Worm (Caenorhabditis elegans) whole organism, L1 larva: ENCODE measurements around the gene clic-1.

ENCODE experiments used
- C34B4.2 ChIP-seq: sonication (generic microtip); optimal IDR thresholded peaks from 2 replicates; lab custom pipeline; 2017; ENCODE audit warnings: mild to moderate bottlenecking, missing genetic modification characterization, missing compliant biosample characterization
- aha-1 ChIP-seq: fragments of 150-350 bp; optimal IDR thresholded peaks from 2 replicates; lab custom pipeline; 2014; ENCODE audit warnings: missing biosample characterization, missing genetic modification characterization
- aly-2 ChIP-seq: fragments of 150-350 bp; optimal IDR thresholded peaks from 2 replicates; lab custom pipeline; 2014; ENCODE audit warnings: missing biosample characterization, missing genetic modification characterization
- blmp-1 ChIP-seq: fragments of 150-350 bp; optimal IDR thresholded peaks from 2 replicates; lab custom pipeline; 2014; ENCODE audit warnings: missing biosample characterization, missing genetic modification characterization
- ceh-63 ChIP-seq: fragments of 200-800 bp; sonication (Bioruptor generic); optimal IDR thresholded peaks from 2 replicates; lab custom pipeline; 2018; ENCODE audit warnings: mild to moderate bottlenecking, missing genetic modification characterization, missing compliant biosample characterization
- ceh-8 ChIP-seq: fragments of 200-800 bp; sonication (Bioruptor generic); optimal IDR thresholded peaks from 2 replicates; lab custom pipeline; 2018; ENCODE audit warnings: mild to moderate bottlenecking, missing genetic modification characterization, moderate library complexity, missing compliant biosample characterization
- ceh-90 ChIP-seq: sonication (generic microtip); optimal IDR thresholded peaks from 2 replicates; lab custom pipeline; 2016; ENCODE audit warnings: missing genetic modification characterization, missing compliant biosample characterization
- dsc-1 ChIP-seq: sonication (generic microtip); optimal IDR thresholded peaks from 2 replicates; lab custom pipeline; 2016; ENCODE audit warnings: mild to moderate bottlenecking, missing genetic modification characterization, missing compliant biosample characterization
- efl-1 ChIP-seq, 4 experiments: fragments of 150-350 bp; optimal IDR thresholded peaks in 3 of 4; peaks in 1 of 4; 1 replicate in 1 of 4; 2 replicates in 3 of 4; lab custom pipeline; 2014; ENCODE audit warnings: missing biosample characterization in 2 of 4, missing genetic modification characterization in 2 of 4, missing genetic modification reagents in 2 of 4
- egl-13 ChIP-seq: sonication (generic microtip); optimal IDR thresholded peaks from 2 replicates; lab custom pipeline; 2016; ENCODE audit warnings: missing genotype, missing genetic modification reagents, missing genetic modification characterization, missing compliant biosample characterization
- elt-3 ChIP-seq, 6 experiments: fragments of 150-350 bp in 1 of 6; sonication (generic microtip); optimal IDR thresholded peaks; 2 replicates each; lab custom pipeline; 2017 to 2018; ENCODE audit warnings: missing biosample characterization in 6 of 6, missing genetic modification characterization in 6 of 6, inconsistent platforms in 1 of 6
- fkh-10 ChIP-seq: sonication (generic microtip); optimal IDR thresholded peaks from 2 replicates; lab custom pipeline; 2017; ENCODE audit warnings: missing biosample characterization, missing genetic modification reagents, missing genetic modification characterization
- fkh-4 ChIP-seq: sonication (generic microtip); optimal IDR thresholded peaks from 2 replicates; lab custom pipeline; 2016; ENCODE audit warnings: missing compliant biosample characterization, missing genetic modification characterization, borderline replicate concordance
- fkh-8 ChIP-seq: sonication (generic microtip); optimal IDR thresholded peaks from 2 replicates; lab custom pipeline; 2016; ENCODE audit warnings: mild to moderate bottlenecking, missing genetic modification characterization, missing compliant biosample characterization
- fos-1 ChIP-seq: fragments of 150-350 bp; optimal IDR thresholded peaks from 2 replicates; lab custom pipeline; 2014; ENCODE audit warnings: missing biosample characterization, missing genetic modification characterization
- hlh-17 ChIP-seq: fragments of 200-800 bp; sonication (Bioruptor generic); optimal IDR thresholded peaks from 2 replicates; lab custom pipeline; 2018; ENCODE audit warnings: missing genetic modification characterization, mild to moderate bottlenecking, missing compliant biosample characterization, moderate library complexity, borderline replicate concordance
- hlh-4 ChIP-seq: sonication (generic microtip); optimal IDR thresholded peaks from 2 replicates; lab custom pipeline; 2016; ENCODE audit warnings: mild to moderate bottlenecking, missing genetic modification characterization, missing compliant biosample characterization
- isw-1 ChIP-seq: fragments of 200-800 bp; sonication (Bioruptor generic); IDR thresholded peaks from 2 replicates; pipeline ENCODE4 v1.3.6; 2022; ENCODE audit warnings: missing genetic modification characterization, missing compliant biosample characterization
- lin-13 ChIP-seq: fragments of 150-350 bp; optimal IDR thresholded peaks from 2 replicates; lab custom pipeline; 2014; ENCODE audit warnings: missing biosample characterization, missing genetic modification reagents, missing genetic modification characterization
- lin-15B ChIP-seq: fragments of 150-350 bp; sonication (generic microtip); optimal IDR thresholded peaks from 3 replicates; lab custom pipeline; 2014; ENCODE audit warnings: missing biosample characterization, missing genetic modification characterization
- lin-35 ChIP-seq, 2 experiments: fragments of 150-350 bp; optimal IDR thresholded peaks; 2 replicates each; lab custom pipeline; 2014; ENCODE audit warnings: missing biosample characterization in 2 of 2, missing genetic modification characterization in 2 of 2, missing genetic modification reagents in 2 of 2
- lsy-2 ChIP-seq, 2 experiments: fragments of 150-350 bp; optimal IDR thresholded peaks; 2 replicates each; lab custom pipeline; 2014; ENCODE audit warnings: missing biosample characterization in 2 of 2, missing genetic modification characterization in 2 of 2
- mdl-1 ChIP-seq, 2 experiments: fragments of 150-350 bp; optimal IDR thresholded peaks; 2 replicates each; lab custom pipeline; 2014 to 2017; ENCODE audit warnings: missing biosample characterization in 2 of 2, missing genetic modification characterization in 2 of 2, inconsistent platforms in 1 of 2
- nhr-11 ChIP-seq: fragments of 150-350 bp; optimal IDR thresholded peaks from 2 replicates; lab custom pipeline; 2014; ENCODE audit warnings: missing biosample characterization, missing genetic modification characterization
- nhr-12 ChIP-seq: sonication (generic microtip); optimal IDR thresholded peaks from 2 replicates; lab custom pipeline; 2017; ENCODE audit warnings: missing biosample characterization, missing genetic modification characterization
- nhr-20 ChIP-seq: sonication (generic microtip); optimal IDR thresholded peaks from 2 replicates; lab custom pipeline; 2016; ENCODE audit warnings: mild to moderate bottlenecking, missing genetic modification characterization, missing compliant biosample characterization
- nhr-28 ChIP-seq: fragments of 150-350 bp; optimal IDR thresholded peaks from 2 replicates; lab custom pipeline; 2014; ENCODE audit warnings: missing biosample characterization, missing genetic modification characterization
- nhr-71 ChIP-seq: sonication (generic microtip); optimal IDR thresholded peaks from 2 replicates; lab custom pipeline; 2016; ENCODE audit warnings: mild to moderate bottlenecking, missing genetic modification characterization, moderate library complexity, missing compliant biosample characterization
- nhr-85 ChIP-seq: sonication (generic microtip); peaks from one replicate; lab custom pipeline; 2016; ENCODE audit warnings: missing genetic modification characterization, inconsistent platforms, missing compliant biosample characterization
- pag-3 ChIP-seq: sonication (generic microtip); optimal IDR thresholded peaks from 2 replicates; lab custom pipeline; 2017; ENCODE audit warnings: missing genetic modification characterization, mild to moderate bottlenecking, missing compliant biosample characterization, antibody characterized with exemption, borderline replicate concordance; ENCODE audit not compliant: insufficient read depth
- pax-3 ChIP-seq: fragments of 200-800 bp; sonication (Bioruptor generic); optimal IDR thresholded peaks from 2 replicates; lab custom pipeline; 2018; ENCODE audit warnings: mild to moderate bottlenecking, missing genetic modification characterization, moderate library complexity, missing compliant biosample characterization
- skn-1 ChIP-seq: fragments of 150-350 bp; optimal IDR thresholded peaks from 2 replicates; lab custom pipeline; 2014; ENCODE audit warnings: missing biosample characterization, missing genetic modification characterization
- snpc-4 ChIP-seq: fragments of 150-350 bp; optimal IDR thresholded peaks from 2 replicates; lab custom pipeline; 2014; ENCODE audit warnings: missing biosample characterization, missing genetic modification characterization
- snu-23 ChIP-seq: sonication (generic microtip); optimal IDR thresholded peaks from 2 replicates; lab custom pipeline; 2016; ENCODE audit warnings: missing genetic modification characterization, missing compliant biosample characterization
- tbx-2 ChIP-seq: sonication (generic microtip); optimal IDR thresholded peaks from 2 replicates; lab custom pipeline; 2016; ENCODE audit warnings: missing genetic modification characterization, missing compliant biosample characterization
- unc-130 ChIP-seq: fragments of 150-350 bp; optimal IDR thresholded peaks from 2 replicates; lab custom pipeline; 2017; ENCODE audit warnings: missing biosample characterization, missing genetic modification characterization, inconsistent platforms
- unc-30 ChIP-seq: sonication (generic microtip); optimal IDR thresholded peaks from 2 replicates; lab custom pipeline; 2017; ENCODE audit warnings: missing biosample characterization, missing genetic modification characterization
- xbp-1 ChIP-seq: sonication (generic microtip); optimal IDR thresholded peaks from 2 replicates; lab custom pipeline; 2016; ENCODE audit warnings: missing genetic modification characterization, missing compliant biosample characterization
- ztf-11 ChIP-seq, 2 experiments: sonication (generic microtip); optimal IDR thresholded peaks; 2 replicates each; lab custom pipeline; 2016 to 2017; ENCODE audit warnings: missing genetic modification characterization in 2 of 2, missing biosample characterization in 1 of 2, missing compliant biosample characterization in 1 of 2
- ztf-4 ChIP-seq: fragments of 150-350 bp; optimal IDR thresholded peaks from 2 replicates; lab custom pipeline; 2014; ENCODE audit warnings: missing biosample characterization, missing genetic modification characterization

Gene clic-1

DNA sequence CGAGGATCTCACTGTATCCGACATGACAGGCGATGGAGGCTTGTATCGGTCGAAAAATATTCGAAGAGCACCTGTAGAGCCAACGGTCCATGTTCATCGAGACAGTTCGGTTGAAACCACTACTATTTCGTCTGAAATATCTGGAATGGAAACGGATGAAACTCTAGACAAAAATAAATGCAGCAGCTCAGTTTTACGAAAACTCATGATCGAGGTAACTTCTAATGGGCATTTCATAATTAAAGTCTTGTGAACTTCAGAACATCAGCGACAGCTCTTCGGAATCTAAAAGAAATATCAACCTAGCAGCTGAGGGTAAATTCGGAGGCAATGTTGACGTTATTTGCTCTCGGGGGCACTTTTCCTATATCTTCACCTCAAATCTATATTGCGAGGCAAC is 40.5 kb upstream of the clic-1 start:
- no peak for TF ChIP-seq tbx-2
- TF ChIP-seq lsy-2 (tag; optimal IDR thresholded peaks at IDR 0.05; lab: Kevin White, UChicago), result peak in 1 of 2 experiments; percentile 7
- TF ChIP-seq nhr-85 (tag; lab: Kevin White, UChicago), result peak; percentile 52
- no peak for TF ChIP-seq hlh-4 (tag; lab: Kevin White, UChicago)

DNA sequence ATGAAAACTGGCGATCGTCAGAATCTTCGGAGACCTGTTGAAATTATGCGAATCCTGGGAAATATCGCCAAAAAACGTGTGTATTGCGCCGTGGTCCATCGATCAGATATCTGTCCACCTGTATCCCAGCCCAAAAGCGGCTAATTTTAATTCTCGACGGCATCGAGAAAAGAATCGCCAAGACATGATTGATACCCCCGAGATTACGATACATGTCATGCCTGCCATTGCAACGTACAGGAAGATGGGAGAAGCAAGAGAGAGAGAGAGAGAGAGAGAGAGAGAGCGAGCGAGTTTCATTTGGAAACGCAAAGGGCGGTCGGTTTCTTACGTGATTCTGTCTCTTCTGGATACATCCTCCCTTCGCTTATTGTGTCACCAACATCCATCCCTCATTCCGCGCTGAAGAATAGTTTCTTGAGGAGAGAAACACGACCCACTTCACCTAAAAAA is 39.5 kb upstream of the clic-1 start, which contains the start of gene grl-10:
grl-10 (plus strand) TSS at position 403 of the 453 bp plus-strand sequence.
- peak; percentile 50 for TF ChIP-seq blmp-1 (tag; lab: Kevin White, UChicago)
- no peak for TF ChIP-seq skn-1 (tag; lab: Kevin White, UChicago)
- TF ChIP-seq elt-3 (tag; optimal IDR thresholded peaks at IDR 0.05; lab: Kevin White, UChicago), result peak in 1 of 6 experiments; percentile 39

DNA sequence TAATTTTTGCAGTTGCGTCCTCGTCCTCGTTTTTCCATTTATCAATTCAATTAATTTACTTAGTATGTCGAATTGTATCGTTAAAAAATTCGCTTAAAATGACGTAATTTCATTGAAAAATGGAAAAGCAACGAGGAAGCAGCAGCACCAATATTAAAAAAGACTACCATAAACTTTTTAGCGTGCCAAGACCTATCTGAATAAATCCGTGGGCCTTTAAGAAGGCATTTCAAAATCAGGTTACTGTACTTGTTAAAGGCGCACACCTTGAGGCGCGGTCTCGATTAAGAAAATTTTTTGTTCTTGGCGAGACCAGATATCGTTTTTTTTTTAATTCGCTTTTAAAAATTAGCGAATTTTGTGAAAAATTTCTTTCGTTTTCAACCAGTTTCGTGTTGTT is 38.9 kb upstream of the clic-1 start:
- TF ChIP-seq pag-3 (no peak), nhr-12 (tag; lab: Kevin White, UChicago) (no peak), efl-1 (optimal IDR thresholded peaks at IDR 0.05; lab: Kevin White, UChicago) (no peak), efl-1 (GFP tag; optimal IDR thresholded peaks at IDR 0.05 in 1 of 2; lab: Kevin White, UChicago) (no peak), nhr-20 (no peak), tbx-2 (no peak), ztf-4 (no peak), C34B4.2 (tag; lab: Kevin White, UChicago) (no peak)

DNA sequence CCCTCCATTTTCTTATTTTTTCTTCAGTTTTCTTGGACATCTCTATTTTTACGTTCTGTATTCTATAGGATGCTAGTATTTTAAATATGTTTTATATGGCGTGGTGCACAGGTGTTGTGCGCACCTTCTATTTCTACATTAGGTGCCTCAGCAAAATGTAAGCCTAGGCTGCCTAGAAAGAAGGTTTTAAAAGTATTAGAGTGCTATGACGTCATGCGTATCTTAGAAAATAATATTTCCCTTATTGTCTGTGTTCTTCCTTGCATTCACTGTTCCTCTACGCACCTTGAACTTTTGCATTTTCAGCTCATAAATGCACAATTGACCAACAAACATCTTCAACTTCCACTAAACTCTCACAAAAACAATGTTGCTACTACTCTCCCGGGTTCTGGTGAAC is 36.2 kb upstream of the clic-1 start, which contains the start of gene frpr-3:
frpr-3 (plus strand) TSS at position 301 of the 400 bp plus-strand sequence.
- TF ChIP-seq fos-1 (tag; lab: Kevin White, UChicago), result no peak

DNA sequence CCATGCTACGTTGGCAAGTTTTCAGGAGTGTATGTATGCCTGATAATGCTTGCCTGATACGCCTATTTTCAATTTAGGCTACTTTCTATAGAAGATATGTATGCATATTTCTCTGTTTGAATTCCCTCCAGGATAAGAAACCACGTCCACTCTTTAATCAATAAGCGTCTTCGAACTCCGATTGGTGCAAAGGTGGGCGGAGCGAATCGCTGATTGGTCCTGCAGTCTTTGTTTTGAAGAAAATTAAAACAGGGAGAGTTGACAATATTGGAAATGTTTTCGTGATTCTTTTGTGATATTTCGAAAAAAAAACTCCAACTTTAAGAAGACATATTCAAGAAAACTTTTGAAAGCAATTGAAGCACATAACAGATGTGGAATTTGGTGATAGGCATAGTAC is 27.2 kb upstream of the clic-1 start:
- TF ChIP-seq dsc-1 (tag; lab: Kevin White, UChicago), result no peak
- TF ChIP-seq lin-15B (tag; lab: Kevin White, UChicago), result no peak
- no peak for TF ChIP-seq nhr-28 (tag; lab: Kevin White, UChicago)
- TF ChIP-seq unc-30 (tag; lab: Kevin White, UChicago), result no peak
- TF ChIP-seq fkh-8 (tag; lab: Kevin White, UChicago), result no peak
- no peak for TF ChIP-seq nhr-85 (tag; lab: Kevin White, UChicago)
- no peak for TF ChIP-seq lin-35 (GFP tag; optimal IDR thresholded peaks at IDR 0.05; lab: Kevin White, UChicago)
- TF ChIP-seq lin-13, result no peak
- TF ChIP-seq C34B4.2 (tag; lab: Kevin White, UChicago), result no peak
- TF ChIP-seq aly-2 (tag; lab: Kevin White, UChicago), result no peak
- no peak for TF ChIP-seq nhr-71
- TF ChIP-seq ceh-90 (tag; lab: Kevin White, UChicago), result no peak
- TF ChIP-seq ceh-8 (GFP tag; lab: Kevin White, UChicago), result no peak
- no peak for TF ChIP-seq nhr-11
- TF ChIP-seq ztf-11 (tag; optimal IDR thresholded peaks at IDR 0.05; lab: Kevin White, UChicago), result no peak

DNA sequence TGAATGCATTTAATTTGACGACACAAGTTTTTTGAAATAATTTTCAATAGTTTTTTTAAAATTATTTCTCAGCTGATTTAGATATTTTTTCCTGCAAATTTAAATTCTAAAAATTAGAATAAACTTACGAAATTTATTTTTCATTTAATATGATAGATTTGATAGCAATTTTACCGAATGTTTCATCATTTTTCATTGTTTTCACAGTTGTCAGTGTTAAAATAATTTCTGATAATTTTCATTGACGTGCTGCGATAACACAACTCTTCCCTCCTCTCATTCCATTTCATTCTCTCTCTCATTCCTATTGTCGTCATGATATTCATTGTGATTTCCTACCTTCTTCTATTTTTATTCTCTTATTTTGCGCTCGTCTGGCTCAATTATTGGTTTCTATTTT is 25.5 kb upstream of the clic-1 start, which contains the start of gene hint-3:
hint-3 (plus strand) TSS at position 301 of the 400 bp plus-strand sequence.
- TF ChIP-seq lin-35 (GFP tag; optimal IDR thresholded peaks at IDR 0.05; lab: Kevin White, UChicago) (no peak), pax-3 (no peak), fkh-10 (GFP tag; lab: Kevin White, UChicago) (no peak), fkh-8 (tag; lab: Kevin White, UChicago) (no peak)

DNA sequence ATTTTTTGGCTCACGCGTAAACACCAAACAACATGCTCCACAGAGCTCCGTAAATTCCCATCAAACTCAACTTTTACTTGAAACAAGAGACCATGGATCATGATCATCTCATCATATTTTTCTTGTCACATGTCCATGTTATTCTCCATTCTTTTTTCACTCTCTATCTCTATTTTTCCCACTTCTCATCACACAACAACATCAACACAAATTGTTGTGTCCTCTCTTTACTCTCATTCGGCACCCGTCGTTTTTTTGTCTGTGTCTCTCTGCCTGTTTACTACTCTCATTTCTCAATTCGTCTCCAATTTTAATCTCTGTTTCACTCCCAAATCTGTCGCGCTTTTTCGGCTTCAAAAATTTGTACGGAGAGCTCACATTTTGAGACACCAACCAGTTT is 24.6 kb upstream of the clic-1 start:
- TF ChIP-seq egl-13 (peak; percentile 18), aha-1 (no peak), xbp-1 (tag; lab: Kevin White, UChicago) (peak; percentile 45), nhr-85 (tag; lab: Kevin White, UChicago) (peak; percentile 91), nhr-71 (peak; percentile 86), nhr-20 (peak; percentile 84), fkh-10 (GFP tag; lab: Kevin White, UChicago) (peak; percentile 24), fkh-4 (no peak), snpc-4 (tag; lab: Kevin White, UChicago) (no peak), isw-1 (GFP tag; lab: Robert Waterston, UW) (peak; percentile 19; the same call in 1 of the 2 replicates), tbx-2 (peak; percentile 56), unc-130 (tag; lab: Kevin White, UChicago) (peak; percentile 44), elt-3 (tag; optimal IDR thresholded peaks at IDR 0.05; lab: Kevin White, UChicago) (peak in 3 of 6 experiments; percentile 7 to 61 (median 26)), ceh-63 (GFP tag; lab: Kevin White, UChicago) (no peak), snu-23 (GFP tag; lab: Kevin White, UChicago) (peak; percentile 89), mdl-1 (tag; optimal IDR thresholded peaks at IDR 0.05; lab: Kevin White, UChicago) (peak in 1 of 2 experiments; percentile 73), dsc-1 (tag; lab: Kevin White, UChicago) (no peak), nhr-28 (tag; lab: Kevin White, UChicago) (no peak), hlh-17 (GFP tag; lab: Kevin White, UChicago) (no peak)
